Fruit fly (Drosophila melanogaster) whole organism: ENCODE results near the gene Zasp67.

Experiments used
- CG8478 ChIP-seq: fragments of >200 bp; optimal IDR thresholded peaks from 2 replicates; lab custom pipeline; 2018; ENCODE audit warnings: inconsistent platforms
- Dll ChIP-seq: fragments of >200 bp; optimal IDR thresholded peaks from 2 replicates; lab custom pipeline; 2017
- EcR ChIP-seq, 2 experiments: fragments of >200 bp; optimal IDR thresholded peaks; 2 replicates each; lab custom pipeline; 2017; ENCODE audit warnings: missing biosample characterization in 2 of 2, missing genetic modification characterization in 2 of 2, missing genetic modification reagents in 2 of 2
- pan ChIP-seq: fragments of >200 bp; optimal IDR thresholded peaks from 2 replicates; lab custom pipeline; 2017
- psq ChIP-seq: fragments of >200 bp; optimal IDR thresholded peaks from 2 replicates; lab custom pipeline; 2017
- usp ChIP-seq: fragments of >200 bp; optimal IDR thresholded peaks from 2 replicates; lab custom pipeline; 2017; ENCODE audit warnings: missing biosample characterization, missing genetic modification characterization, mixed read lengths

Zasp67 gene

DNA sequence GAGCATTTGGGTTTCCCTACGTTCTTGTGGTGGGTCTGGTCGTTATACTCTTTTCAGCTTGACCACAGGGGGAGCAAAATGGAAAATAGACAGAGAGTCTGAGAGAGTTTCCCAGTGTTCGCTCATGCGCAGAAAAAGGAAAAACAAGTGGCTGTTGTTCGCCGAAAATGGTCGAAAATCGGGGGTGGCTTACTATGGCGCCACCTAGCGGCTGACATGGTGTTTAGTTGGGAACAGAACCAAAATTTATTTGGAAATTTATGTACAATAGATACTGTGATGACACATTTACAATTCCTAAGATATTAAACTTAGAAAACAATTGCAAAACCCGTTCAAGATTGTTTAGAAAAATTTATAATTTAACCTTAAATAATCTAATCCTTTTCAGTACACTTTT, 45.9 kb downstream of the Zasp67 start:
- no peak for TF ChIP-seq Dll (lab: Kevin White, UChicago)
- TF ChIP-seq EcR (GFP tag; optimal IDR thresholded peaks at IDR 0.05; lab: Kevin White, UChicago): no peak
- TF ChIP-seq CG8478 (lab: Kevin White, UChicago): no peak
- no peak for TF ChIP-seq psq (lab: Kevin White, UChicago)
- TF ChIP-seq pan (lab: Kevin White, UChicago): no peak
- TF ChIP-seq usp (GFP tag; lab: Kevin White, UChicago): no peak

DNA sequence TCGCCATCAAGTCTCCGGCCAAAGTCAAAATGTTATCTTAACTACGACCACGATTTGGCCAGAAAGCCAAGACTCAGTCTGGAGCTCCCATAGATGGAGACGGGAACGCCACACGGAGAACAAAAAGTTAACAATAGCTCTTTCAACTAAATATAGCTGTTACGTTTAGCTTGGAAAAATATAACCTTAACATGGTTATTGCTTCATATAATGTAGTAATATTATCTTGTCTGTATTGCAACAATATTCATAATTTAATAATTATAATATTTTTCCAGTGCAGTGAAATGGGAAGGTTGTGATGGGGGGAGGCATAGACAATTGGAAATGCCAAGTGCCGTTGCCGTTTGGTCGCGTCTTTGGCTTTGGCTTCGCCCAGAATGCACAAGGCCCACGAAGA, 52.1 kb downstream of the Zasp67 start:
- TF ChIP-seq usp (GFP tag; lab: Kevin White, UChicago): no peak
- no peak for TF ChIP-seq EcR (GFP tag; optimal IDR thresholded peaks at IDR 0.05; lab: Kevin White, UChicago)
- no peak for TF ChIP-seq Dll (lab: Kevin White, UChicago)
- TF ChIP-seq CG8478 (lab: Kevin White, UChicago): no peak
- TF ChIP-seq pan (lab: Kevin White, UChicago): no peak
- no peak for TF ChIP-seq psq (lab: Kevin White, UChicago)

DNA sequence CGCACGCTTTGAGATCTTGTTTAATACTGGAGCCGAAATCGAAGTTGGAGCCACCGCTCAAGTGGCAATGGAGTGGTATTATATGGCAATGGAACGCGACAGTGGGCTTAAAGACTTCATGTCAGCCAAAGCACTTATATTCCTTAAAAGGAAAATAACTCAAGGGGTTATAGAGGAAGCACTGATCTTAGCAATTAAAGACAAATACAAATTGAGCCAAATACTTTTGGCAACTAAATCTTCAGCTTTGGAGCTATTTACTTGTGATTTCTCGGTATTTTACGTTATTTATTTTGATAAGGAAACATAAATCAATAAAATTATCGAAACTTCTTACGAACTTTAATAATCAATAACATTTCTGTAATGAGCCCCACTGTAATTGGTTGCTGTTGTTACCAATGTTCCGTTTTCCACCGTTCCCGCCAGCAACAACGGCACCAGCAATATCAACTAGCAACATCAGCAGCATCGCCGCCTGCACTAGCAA, 53.4 kb downstream of the Zasp67 start:
- TF ChIP-seq CG8478 (lab: Kevin White, UChicago) (no peak), Dll (lab: Kevin White, UChicago) (no peak), EcR (GFP tag; optimal IDR thresholded peaks at IDR 0.05; lab: Kevin White, UChicago) (no peak), psq (lab: Kevin White, UChicago) (no peak), usp (GFP tag; lab: Kevin White, UChicago) (no peak), pan (lab: Kevin White, UChicago) (no peak)

dm6 chr3L:9742342-9742741, 55.1 kb downstream of the Zasp67 start:
- no peak for TF ChIP-seq EcR (GFP tag; optimal IDR thresholded peaks at IDR 0.05; lab: Kevin White, UChicago)
- no peak for TF ChIP-seq pan (lab: Kevin White, UChicago)
- no peak for TF ChIP-seq usp (GFP tag; lab: Kevin White, UChicago)

DNA sequence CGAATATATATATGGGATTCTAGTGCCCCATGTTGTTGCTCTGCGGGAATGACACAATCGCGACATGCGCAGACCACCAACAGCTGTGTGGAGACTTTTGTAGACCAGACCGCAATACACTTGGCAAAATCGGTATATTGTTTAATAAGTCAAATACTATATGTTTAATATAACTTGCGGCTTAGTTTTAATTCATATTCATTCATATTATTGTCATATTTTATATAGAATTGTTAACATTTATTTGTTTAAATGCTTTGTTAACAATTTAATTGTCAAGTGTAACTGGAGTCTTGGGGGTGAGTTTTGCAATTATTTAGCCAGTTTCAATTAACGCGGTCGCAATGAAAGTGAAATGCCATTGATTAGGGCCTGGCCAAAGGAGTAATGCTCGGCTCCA, 57.9 kb downstream of the Zasp67 start:
- no peak for TF ChIP-seq usp (GFP tag; lab: Kevin White, UChicago)
- no peak for TF ChIP-seq EcR (GFP tag; optimal IDR thresholded peaks at IDR 0.05; lab: Kevin White, UChicago)
- no peak for TF ChIP-seq CG8478 (lab: Kevin White, UChicago)
- TF ChIP-seq Dll (lab: Kevin White, UChicago): no peak
- TF ChIP-seq pan (lab: Kevin White, UChicago): no peak
- no peak for TF ChIP-seq psq (lab: Kevin White, UChicago)
